Fruit fly (Drosophila melanogaster): ENCODE results near the gene CG14323.

Gene CG14323

dm6 chr3R:17670202-17670856, 48.4 kb upstream of the CG14323 start (continued):
- peak; percentile 50; the same call in 1 of the 2 replicates for TF ChIP-seq sna (GFP tag; IDR thresholded peaks at IDR 0.05; ENCODE audit: partially characterized antibody)
- TF ChIP-seq Poxn (GFP tag; IDR thresholded peaks at IDR 0.05) = no peak
- no peak for TF ChIP-seq Trl (optimal IDR thresholded peaks at IDR 0.05)
- TF ChIP-seq Trl (GFP tag; optimal IDR thresholded peaks at IDR 0.05) = no peak
- no peak for TF ChIP-seq CG1602 (GFP tag; optimal IDR thresholded peaks at IDR 0.05)
- peak; percentile 51; the same call in 1 of the 2 replicates for TF ChIP-seq Bgb (GFP tag; IDR thresholded peaks at IDR 0.05; ENCODE audit: partially characterized antibody)
- TF ChIP-seq Xrp1 (GFP tag; IDR thresholded peaks at IDR 0.05) = peak; percentile 6; the same call in 1 of the 2 replicates
- TF ChIP-seq NC2α (GFP tag; optimal IDR thresholded peaks at IDR 0.05) = no peak
- peak; percentile 14; the same call in 1 of the 2 replicates for TF ChIP-seq Adf1 (GFP tag; IDR thresholded peaks at IDR 0.05)
- TF ChIP-seq CG17186 (GFP tag; optimal IDR thresholded peaks at IDR 0.05) = no peak
- no peak for TF ChIP-seq CG12942 (GFP tag; optimal IDR thresholded peaks at IDR 0.05)
- peak; percentile 42; the same call in 2 of the 3 replicates for TF ChIP-seq CG16813 (GFP tag; IDR thresholded peaks at IDR 0.05; ENCODE audit: partially characterized antibody)
- TF ChIP-seq CG18476 (GFP tag; optimal IDR thresholded peaks at IDR 0.05) = no peak
- no peak for TF ChIP-seq HLH4C (GFP tag; IDR thresholded peaks at IDR 0.05; ENCODE audit: partially characterized antibody)
- 0 out of 2 replicates have a peak, but pooled peaks have one; percentile 9 for TF ChIP-seq tna (GFP tag; IDR thresholded peaks at IDR 0.05; ENCODE audit: partially characterized antibody)
- TF ChIP-seq gt (GFP tag; IDR thresholded peaks at IDR 0.05) = no peak
- no peak for TF ChIP-seq CG7745 (tag; optimal IDR thresholded peaks at IDR 0.05)
- TF ChIP-seq CG15479 (GFP tag; optimal IDR thresholded peaks at IDR 0.05) = no peak
- TF ChIP-seq CG2889 (GFP tag; IDR thresholded peaks at IDR 0.05) = no peak
- TF ChIP-seq sug (tag; optimal IDR thresholded peaks at IDR 0.05) = no peak
- no peak for TF ChIP-seq prd (optimal IDR thresholded peaks at IDR 0.05)
- no peak for TF ChIP-seq prd (GFP tag; IDR thresholded peaks at IDR 0.05)
- TF ChIP-seq lilli (GFP tag; optimal IDR thresholded peaks at IDR 0.05) = no peak
- 0 out of 2 replicates have a peak, but pooled peaks have one; percentile 13 for TF ChIP-seq wdn (GFP tag; IDR thresholded peaks at IDR 0.05)
- TF ChIP-seq MESR4 (GFP tag; optimal IDR thresholded peaks at IDR 0.05) = peak; percentile 45
- 0 out of 3 replicates have a peak, but pooled peaks have one; percentile 13 for TF ChIP-seq zfh1 (GFP tag; IDR thresholded peaks at IDR 0.05)
- no peak for TF ChIP-seq Dip3 (GFP tag; optimal IDR thresholded peaks at IDR 0.05)
- TF ChIP-seq kay (GFP tag; optimal IDR thresholded peaks at IDR 0.05) = peak; percentile 78
- TF ChIP-seq CG12769 (tag; optimal IDR thresholded peaks at IDR 0.05) = no peak
- no peak for TF ChIP-seq CG10654 (GFP tag; optimal IDR thresholded peaks at IDR 0.05)
- no peak for TF ChIP-seq tup (GFP tag; optimal IDR thresholded peaks at IDR 0.05)
- TF ChIP-seq YL-1 (GFP tag; optimal IDR thresholded peaks at IDR 0.05) = no peak
- TF ChIP-seq knrl (GFP tag; IDR thresholded peaks at IDR 0.05; ENCODE audit: partially characterized antibody) = no peak
- no peak for TF ChIP-seq CG6689 (GFP tag; IDR thresholded peaks at IDR 0.05)
- peak; percentile 52 for TF ChIP-seq gcm (GFP tag; optimal IDR thresholded peaks at IDR 0.05)
- TF ChIP-seq NC2β (GFP tag; optimal IDR thresholded peaks at IDR 0.05) = peak; percentile 2
- no peak for TF ChIP-seq CG34224 (GFP tag; IDR thresholded peaks at IDR 0.05; ENCODE audit: partially characterized antibody)
- peak; percentile 41; the same call in 1 of the 2 replicates for TF ChIP-seq crol (GFP tag; IDR thresholded peaks at IDR 0.05)
- no peak for TF ChIP-seq Dfd (GFP tag; optimal IDR thresholded peaks at IDR 0.05)

- peak; percentile 26 for TF ChIP-seq exex (tag; optimal IDR thresholded peaks at IDR 0.05)
- 0 out of 3 replicates have a peak, but pooled peaks have one; percentile 44 for TF ChIP-seq CG16813 (GFP tag; IDR thresholded peaks at IDR 0.05; ENCODE audit: partially characterized antibody)
- TF ChIP-seq CG6791 (GFP tag; IDR thresholded peaks at IDR 0.05; ENCODE audit: partially characterized antibody) = peak; percentile 76
- peak; percentile 48; the same call in 1 of the 2 replicates for TF ChIP-seq amos (GFP tag; IDR thresholded peaks at IDR 0.05; ENCODE audit: partially characterized antibody)
- peak; percentile 31 for TF ChIP-seq CG8290 (GFP tag; optimal IDR thresholded peaks at IDR 0.05)
- no peak for TF ChIP-seq CG8290 (tag; optimal IDR thresholded peaks at IDR 0.05)
- TF ChIP-seq Opbp (GFP tag; IDR thresholded peaks at IDR 0.05; ENCODE audit: partially characterized antibody) = peak; percentile 26; the same call in 1 of the 3 replicates
- peak; percentile 17; the same call in 1 of the 3 replicates for TF ChIP-seq knrl (GFP tag; IDR thresholded peaks at IDR 0.05; ENCODE audit: partially characterized antibody)
- TF ChIP-seq CG14860 (GFP tag; IDR thresholded peaks at IDR 0.05; ENCODE audit: partially characterized antibody) = 0 out of 3 replicates have a peak, but pooled peaks have one; percentile 40
- peak; percentile 19 for TF ChIP-seq Med (GFP tag)
- peak; percentile 49; the same call in 2 of the 3 replicates for TF ChIP-seq sr (GFP tag; IDR thresholded peaks at IDR 0.05)
- no peak for TF ChIP-seq ac (GFP tag; optimal IDR thresholded peaks at IDR 0.05)
- TF ChIP-seq Bdp1 (GFP tag; optimal IDR thresholded peaks at IDR 0.05) = peak; percentile 95
- TF ChIP-seq Lhr (GFP tag; optimal IDR thresholded peaks at IDR 0.05) = no peak
Observed at dm6 chr3R:17667987-17668386, 46.1 kb upstream of the CG14323 start.

Measured in whole organism, embryonic.